Worm (Caenorhabditis elegans) whole organism, mixed stage, embryonic: ENCODE results near the gene fbxa-72.

Experiments
- M03D4.4 ChIP-seq: sonication (generic microtip); optimal IDR thresholded peaks from 2 replicates; lab custom pipeline; 2017; ENCODE audit warnings: mild to moderate bottlenecking, missing genetic modification characterization, missing compliant biosample characterization
- bed-3 ChIP-seq: fragments of 200-800 bp; sonication (Bioruptor generic); optimal IDR thresholded peaks from 3 replicates; lab custom pipeline; 2018; ENCODE audit warnings: mild to moderate bottlenecking, missing genetic modification characterization, moderate library complexity, missing compliant biosample characterization
- blmp-1 ChIP-seq: fragments of 150-350 bp; optimal IDR thresholded peaks from 2 replicates; lab custom pipeline; 2014; ENCODE audit warnings: missing biosample characterization, missing genetic modification characterization
- ceh-39 ChIP-seq: fragments of 150-350 bp; optimal IDR thresholded peaks from 2 replicates; lab custom pipeline; 2014; ENCODE audit warnings: missing biosample characterization, missing genetic modification characterization
- ceh-43 ChIP-seq: fragments of 200-800 bp; sonication (Bioruptor generic); optimal IDR thresholded peaks from 2 replicates; lab custom pipeline; 2018; ENCODE audit warnings: mild to moderate bottlenecking, missing genetic modification characterization, moderate library complexity, missing compliant biosample characterization
- ces-1 ChIP-seq: fragments of 150-350 bp; optimal IDR thresholded peaks from 2 replicates; lab custom pipeline; 2014; ENCODE audit warnings: missing biosample characterization, missing genetic modification reagents, missing genetic modification characterization
- cnd-1 ChIP-seq: fragments of 200-800 bp; sonication (Bioruptor generic); optimal IDR thresholded peaks from 2 replicates; lab custom pipeline; 2018; ENCODE audit warnings: mild to moderate bottlenecking, missing genetic modification characterization, missing compliant biosample characterization
- elt-3 ChIP-seq: fragments of 150-350 bp; optimal IDR thresholded peaks from 2 replicates; lab custom pipeline; 2014; ENCODE audit warnings: missing biosample characterization, missing genetic modification characterization
- flh-1 ChIP-seq: fragments of 200-800 bp; sonication (Bioruptor generic); optimal IDR thresholded peaks from 2 replicates; lab custom pipeline; 2018; ENCODE audit warnings: mild to moderate bottlenecking, missing genetic modification characterization, moderate library complexity, missing compliant biosample characterization
- hlh-1 ChIP-seq: fragments of 150-350 bp; optimal IDR thresholded peaks from 2 replicates; lab custom pipeline; 2014; ENCODE audit warnings: missing biosample characterization, missing genetic modification reagents, missing genetic modification characterization
- lin-13 ChIP-seq: fragments of 150-350 bp; optimal IDR thresholded peaks from 2 replicates; lab custom pipeline; 2014; ENCODE audit warnings: missing biosample characterization, missing genetic modification characterization
- lsy-2 ChIP-seq: fragments of 150-350 bp; optimal IDR thresholded peaks from 2 replicates; lab custom pipeline; 2014; ENCODE audit warnings: missing biosample characterization, missing genetic modification characterization
- mab-5 ChIP-seq: fragments of 150-350 bp; optimal IDR thresholded peaks from 2 replicates; lab custom pipeline; 2014; ENCODE audit warnings: missing biosample characterization, missing genetic modification characterization
- mep-1 ChIP-seq: fragments of 150-350 bp; optimal IDR thresholded peaks from 2 replicates; lab custom pipeline; 2017; ENCODE audit warnings: missing biosample characterization, missing genetic modification reagents, missing genetic modification characterization, inconsistent platforms
- mls-2 ChIP-seq: sonication (generic microtip); optimal IDR thresholded peaks from 2 replicates; lab custom pipeline; 2016; ENCODE audit warnings: mild to moderate bottlenecking, missing genetic modification characterization, moderate library complexity, missing compliant biosample characterization
- nhr-2 ChIP-seq: fragments of 150-350 bp; optimal IDR thresholded peaks from 2 replicates; lab custom pipeline; 2014; ENCODE audit warnings: missing biosample characterization, missing genetic modification characterization
- nhr-237 ChIP-seq: fragments of 150-350 bp; optimal IDR thresholded peaks from 2 replicates; lab custom pipeline; 2014; ENCODE audit warnings: missing biosample characterization, missing genetic modification characterization
- nhr-28 ChIP-seq: fragments of 150-350 bp; optimal IDR thresholded peaks from 2 replicates; lab custom pipeline; 2014; ENCODE audit warnings: missing biosample characterization, missing genetic modification characterization
- nhr-76 ChIP-seq: sonication (generic microtip); optimal IDR thresholded peaks from 2 replicates; lab custom pipeline; 2017; ENCODE audit warnings: missing biosample characterization, missing genetic modification characterization
- pha-4 ChIP-seq: fragments of 150-350 bp; optimal IDR thresholded peaks from 2 replicates; lab custom pipeline; 2018; ENCODE audit warnings: missing biosample characterization, missing genetic modification reagents, missing genetic modification characterization
- snpc-4 ChIP-seq: fragments of 150-350 bp; optimal IDR thresholded peaks from 2 replicates; lab custom pipeline; 2014; ENCODE audit warnings: missing biosample characterization, missing genetic modification characterization
- sptf-1 ChIP-seq: sonication (generic microtip); optimal IDR thresholded peaks from 2 replicates; lab custom pipeline; 2017; ENCODE audit warnings: mild to moderate bottlenecking, missing genetic modification characterization, moderate library complexity, missing compliant biosample characterization
- tbx-8 ChIP-seq: fragments of 200-800 bp; sonication (Bioruptor generic); optimal IDR thresholded peaks from 2 replicates; lab custom pipeline; 2018; ENCODE audit warnings: mild to moderate bottlenecking, missing genetic modification characterization, moderate library complexity, missing compliant biosample characterization
- unc-62 ChIP-seq: fragments of 150-350 bp; optimal IDR thresholded peaks from 2 replicates; lab custom pipeline; 2014; ENCODE audit warnings: missing biosample characterization, missing genetic modification reagents, missing genetic modification characterization
- zip-8 ChIP-seq: fragments of 150-350 bp; optimal IDR thresholded peaks from 2 replicates; lab custom pipeline; 2014; ENCODE audit warnings: missing biosample characterization, missing genetic modification characterization
- ztf-11 ChIP-seq: fragments of 150-350 bp; optimal IDR thresholded peaks from 2 replicates; lab custom pipeline; 2014; ENCODE audit warnings: missing biosample characterization, missing genetic modification characterization

The fbxa-72 gene

ce11 chrV:676550-677084 lies at the start of gene fbxa-72, which contains the start of gene srx-21:
fbxa-72 (minus strand) TSS chrV:676753.
srx-21 (plus strand) TSS chrV:677034.
- TF ChIP-seq blmp-1 (tag; lab: Kevin White, UChicago) (no peak), mls-2 (no peak)

ce11 chrV:725807-726572 lies 49.4 kb upstream of the fbxa-72 start:
- TF ChIP-seq lsy-2 (no peak), mab-5 (tag; lab: Kevin White, UChicago) (no peak), zip-8 (tag; lab: Kevin White, UChicago) (no peak), nhr-2 (tag; lab: Kevin White, UChicago) (no peak), flh-1 (GFP tag; lab: Kevin White, UChicago) (no peak), ceh-43 (GFP tag; lab: Kevin White, UChicago) (no peak), nhr-76 (no peak), ceh-39 (no peak), lin-13 (tag; lab: Kevin White, UChicago) (no peak), snpc-4 (tag; lab: Kevin White, UChicago) (no peak)
- TF ChIP-seq, all 35 proteins: peak for 0

- no peak for TF ChIP-seq nhr-28 (tag; lab: Kevin White, UChicago)
- no peak for TF ChIP-seq pha-4 (tag; lab: Kevin White, UChicago)
- TF ChIP-seq ztf-11: no peak
- no peak for TF ChIP-seq lsy-2
- TF ChIP-seq sptf-1 (tag; lab: Kevin White, UChicago): no peak
- TF ChIP-seq elt-3: no peak
- TF ChIP-seq snpc-4 (tag; lab: Kevin White, UChicago): no peak
- TF ChIP-seq nhr-2 (tag; lab: Kevin White, UChicago): no peak
- TF ChIP-seq ces-1 (GFP tag; lab: Kevin White, UChicago): no peak
- TF ChIP-seq blmp-1 (tag; lab: Kevin White, UChicago): no peak
- TF ChIP-seq tbx-8: no peak
- TF ChIP-seq cnd-1 (tag; lab: Kevin White, UChicago): no peak
- TF ChIP-seq, all 35 proteins: peak for 0
Measured at ce11 chrV:724946-725806, 48.6 kb upstream of the fbxa-72 start.

ce11 chrV:724470-724890 lies 47.9 kb upstream of the fbxa-72 start:
- no peak for TF ChIP-seq M03D4.4
- no peak for TF ChIP-seq tbx-8
- TF ChIP-seq ztf-11: no peak
- TF ChIP-seq pha-4 (tag; lab: Kevin White, UChicago): no peak
- no peak for TF ChIP-seq mep-1 (tag; lab: Kevin White, UChicago)
- no peak for TF ChIP-seq nhr-237
- no peak for TF ChIP-seq unc-62
- TF ChIP-seq nhr-76: no peak

- TF ChIP-seq sptf-1 (tag; lab: Kevin White, UChicago) (peak; percentile 18), hlh-1 (tag; lab: Kevin White, UChicago) (peak; percentile 9), ceh-39 (peak; percentile 44), bed-3 (no peak), zip-8 (tag; lab: Kevin White, UChicago) (no peak), mep-1 (tag; lab: Kevin White, UChicago) (no peak)
Measured at ce11 chrV:723895-724352, 47.4 kb upstream of the fbxa-72 start, which contains the start of gene fbxb-72. fbxb-72 (minus strand) TSS chrV:723952.

ce11 chrV:722889-723288 lies 46.3 kb upstream of the fbxa-72 start:
- TF ChIP-seq hlh-1 (tag; lab: Kevin White, UChicago): no peak
